Fruit fly (Drosophila melanogaster) whole organism, prepupa: ENCODE results near the gene Spt6.

ENCODE experiments used
- Blimp-1 ChIP-seq: fragments of 200-800 bp; sonication (Bioruptor generic); optimal IDR thresholded peaks from 3 replicates; lab custom pipeline; 2017; ENCODE audit warnings: missing biosample characterization, missing genetic modification characterization, mild to moderate bottlenecking, moderate library complexity, missing genetic modification reagents
- CG10669 ChIP-seq: fragments of 200-800 bp; sonication (Bioruptor generic); optimal IDR thresholded peaks from 3 replicates; lab custom pipeline; 2018; ENCODE audit warnings: missing biosample characterization, mild to moderate bottlenecking, missing genetic modification characterization, moderate library complexity
- CG11294 ChIP-seq: fragments of 200-800 bp; sonication (Bioruptor generic); IDR thresholded peaks from 2 replicates; pipeline ENCODE4 v1.3.6; 2022; ENCODE audit warnings: missing biosample characterization, missing genetic modification characterization
- CG11762 ChIP-seq: fragments of 200-800 bp; sonication (Bioruptor generic); optimal IDR thresholded peaks from 3 replicates; lab custom pipeline; 2016; ENCODE audit warnings: missing biosample characterization, missing genetic modification characterization; ENCODE audit not compliant: insufficient read depth
- CG11902 ChIP-seq: fragments of 200-800 bp; sonication (Bioruptor generic); optimal IDR thresholded peaks from 3 replicates; lab custom pipeline; 2016; ENCODE audit warnings: missing biosample characterization, missing genetic modification characterization
- CG15336 ChIP-seq: fragments of 200-800 bp; sonication (Bioruptor generic); IDR thresholded peaks from 2 replicates; pipeline ENCODE4 v1.3.6; 2022; ENCODE audit warnings: missing biosample characterization, missing genetic modification characterization
- CG1621 ChIP-seq: fragments of 200-800 bp; sonication (Bioruptor generic); optimal IDR thresholded peaks from 3 replicates; lab custom pipeline; 2018; ENCODE audit warnings: missing biosample characterization, mild to moderate bottlenecking, missing genetic modification characterization
- CG16779 ChIP-seq: fragments of 200-800 bp; sonication (Bioruptor generic); optimal IDR thresholded peaks from 3 replicates; lab custom pipeline; 2017; ENCODE audit warnings: missing biosample characterization, mild to moderate bottlenecking, missing genetic modification characterization
- CG31627 ChIP-seq: fragments of 200-800 bp; sonication (Bioruptor generic); optimal IDR thresholded peaks from 3 replicates; lab custom pipeline; 2016; ENCODE audit warnings: missing biosample characterization, missing genetic modification characterization
- CG32006 ChIP-seq: fragments of 200-800 bp; sonication (Bioruptor generic); optimal IDR thresholded peaks from 3 replicates; lab custom pipeline; 2017; ENCODE audit warnings: missing biosample characterization, mild to moderate bottlenecking, missing genetic modification characterization
- CG34406 ChIP-seq: fragments of 200-800 bp; sonication (Bioruptor generic); optimal IDR thresholded peaks from 3 replicates; lab custom pipeline; 2016; ENCODE audit warnings: missing biosample characterization, missing genetic modification characterization
- CG4318 ChIP-seq: fragments of 200-800 bp; sonication (Bioruptor generic); optimal IDR thresholded peaks from 3 replicates; lab custom pipeline; 2017; ENCODE audit warnings: missing biosample characterization, mild to moderate bottlenecking, missing genetic modification characterization
- CG6163 ChIP-seq: fragments of 200-800 bp; sonication (Bioruptor generic); IDR thresholded peaks from 3 replicates; pipeline ENCODE4 v1.3.6; 2022; ENCODE audit warnings: missing biosample characterization, missing genetic modification characterization
- CG6276 ChIP-seq: fragments of 200-800 bp; sonication (Bioruptor generic); optimal IDR thresholded peaks from 2 replicates; lab custom pipeline; 2017; ENCODE audit warnings: missing biosample characterization, mild to moderate bottlenecking, missing genetic modification characterization
- CG6792 ChIP-seq: fragments of 200-800 bp; sonication (Bioruptor generic); optimal IDR thresholded peaks from 3 replicates; lab custom pipeline; 2016; ENCODE audit warnings: missing biosample characterization, missing genetic modification characterization
- CG6854 ChIP-seq: fragments of 200-800 bp; sonication (Bioruptor generic); optimal IDR thresholded peaks from 2 replicates; lab custom pipeline; 2017; ENCODE audit warnings: missing biosample characterization, mild to moderate bottlenecking, missing genetic modification characterization
- CG8632 ChIP-seq: fragments of 200-800 bp; sonication (Bioruptor generic); optimal IDR thresholded peaks from 3 replicates; lab custom pipeline; 2016; ENCODE audit warnings: missing biosample characterization, missing genetic modification characterization
- CG9139 ChIP-seq: fragments of 200-800 bp; sonication (Bioruptor generic); optimal IDR thresholded peaks from 3 replicates; lab custom pipeline; 2017; ENCODE audit warnings: missing biosample characterization, mild to moderate bottlenecking, missing genetic modification characterization
- Eip75B ChIP-seq: fragments of 200-800 bp; sonication (Bioruptor generic); optimal IDR thresholded peaks from 3 replicates; lab custom pipeline; 2016; ENCODE audit warnings: missing biosample characterization, missing genetic modification characterization
- Eip93F ChIP-seq: fragments of 200-800 bp; sonication (Bioruptor generic); optimal IDR thresholded peaks from 2 replicates; lab custom pipeline; 2016; ENCODE audit warnings: missing biosample characterization, mild to moderate bottlenecking, missing genetic modification characterization
- Ets96B ChIP-seq: fragments of 200-800 bp; optimal IDR thresholded peaks from 2 replicates; lab custom pipeline; 2019; ENCODE audit warnings: missing biosample characterization, mild to moderate bottlenecking, missing genetic modification characterization, moderate library complexity
- Gug ChIP-seq: fragments of 200-800 bp; sonication (Bioruptor generic); IDR thresholded peaks from 2 replicates; pipeline ENCODE4 v1.3.6; 2022; ENCODE audit warnings: missing biosample characterization, missing genetic modification characterization
- Hr38 ChIP-seq: sonication (Bioruptor generic); optimal IDR thresholded peaks from 2 replicates; lab custom pipeline; 2016; ENCODE audit warnings: missing biosample characterization, missing genetic modification characterization
- Hr39 ChIP-seq: fragments of 200-800 bp; sonication (Bioruptor generic); optimal IDR thresholded peaks from 2 replicates; lab custom pipeline; 2016; ENCODE audit warnings: missing biosample characterization, missing genetic modification characterization
- Hr4 ChIP-seq: fragments of 200-800 bp; sonication (Bioruptor generic); optimal IDR thresholded peaks from 3 replicates; lab custom pipeline; 2016; ENCODE audit warnings: missing biosample characterization, missing genetic modification characterization
- Smox ChIP-seq: fragments of 200-800 bp; sonication (Bioruptor generic); optimal IDR thresholded peaks from 3 replicates; lab custom pipeline; 2016; ENCODE audit warnings: missing biosample characterization, missing genetic modification characterization
- Sox102F ChIP-seq: fragments of 200-800 bp; sonication (Bioruptor generic); optimal IDR thresholded peaks from 2 replicates; lab custom pipeline; 2016; ENCODE audit warnings: missing biosample characterization, mild to moderate bottlenecking, missing genetic modification characterization
- Sox14 ChIP-seq: fragments of 200-800 bp; sonication (Bioruptor generic); optimal IDR thresholded peaks from 3 replicates; lab custom pipeline; 2016; ENCODE audit warnings: missing biosample characterization, missing genetic modification characterization
- acj6 ChIP-seq: fragments of 200-800 bp; sonication (Bioruptor generic); optimal IDR thresholded peaks from 3 replicates; lab custom pipeline; 2016; ENCODE audit warnings: missing biosample characterization, missing genetic modification characterization
- cyc ChIP-seq: fragments of 200-800 bp; sonication (Bioruptor generic); optimal IDR thresholded peaks from 3 replicates; lab custom pipeline; 2016; ENCODE audit warnings: missing biosample characterization, missing genetic modification characterization
- dac ChIP-seq: fragments of 200-800 bp; sonication (Bioruptor generic); optimal IDR thresholded peaks from 2 replicates; lab custom pipeline; 2017; ENCODE audit warnings: missing biosample characterization, mild to moderate bottlenecking, missing genetic modification characterization
- dsx ChIP-seq: fragments of 200-800 bp; optimal IDR thresholded peaks from 3 replicates; lab custom pipeline; 2019; ENCODE audit warnings: missing biosample characterization, mild to moderate bottlenecking, missing genetic modification characterization, moderate library complexity; ENCODE audit not compliant: poor library complexity, severe bottlenecking
- eg ChIP-seq: fragments of 200-800 bp; sonication (Bioruptor generic); IDR thresholded peaks from 3 replicates; pipeline ENCODE4 v1.3.6; 2022; ENCODE audit warnings: missing biosample characterization, missing genetic modification characterization
- esn ChIP-seq: fragments of 200-800 bp; sonication (Bioruptor generic); optimal IDR thresholded peaks from 2 replicates; lab custom pipeline; 2016; ENCODE audit warnings: missing biosample characterization, mild to moderate bottlenecking, missing genetic modification characterization, moderate library complexity
- fd59A ChIP-seq: fragments of 200-800 bp; sonication (Bioruptor generic); optimal IDR thresholded peaks from 2 replicates; lab custom pipeline; 2017; ENCODE audit warnings: missing biosample characterization, mild to moderate bottlenecking, missing genetic modification characterization, missing genetic modification reagents
- fkh ChIP-seq: fragments of 200-800 bp; sonication (Bioruptor generic); optimal IDR thresholded peaks from 3 replicates; lab custom pipeline; 2017; ENCODE audit warnings: missing biosample characterization, mild to moderate bottlenecking, missing genetic modification characterization, moderate library complexity
- lz ChIP-seq: fragments of 200-800 bp; sonication (Bioruptor generic); optimal IDR thresholded peaks from 3 replicates; lab custom pipeline; 2016; ENCODE audit warnings: missing biosample characterization, missing genetic modification characterization
- net ChIP-seq: fragments of 200-800 bp; sonication (Bioruptor generic); optimal IDR thresholded peaks from 3 replicates; lab custom pipeline; 2016; ENCODE audit warnings: missing biosample characterization, missing genetic modification characterization
- pdm3 ChIP-seq: fragments of 200-800 bp; sonication (Bioruptor generic); optimal IDR thresholded peaks from 3 replicates; lab custom pipeline; 2016; ENCODE audit warnings: missing biosample characterization, missing genetic modification characterization
- spab ChIP-seq: fragments of 200-800 bp; sonication (Bioruptor generic); optimal IDR thresholded peaks from 2 replicates; lab custom pipeline; 2017; ENCODE audit warnings: missing biosample characterization, mild to moderate bottlenecking, missing genetic modification characterization, missing genetic modification reagents
- ss ChIP-seq, 2 experiments: fragments of 200-800 bp; sonication (Bioruptor generic); optimal IDR thresholded peaks; 2 replicates in 1 of 2; 3 replicates in 1 of 2; lab custom pipeline; 2017 to 2018; ENCODE audit warnings: mild to moderate bottlenecking in 2 of 2, missing biosample characterization in 2 of 2, missing genetic modification characterization in 2 of 2, moderate library complexity in 1 of 2
- svp ChIP-seq: fragments of 200-800 bp; sonication (Bioruptor generic); peaks from one replicate; lab custom pipeline; 2016; ENCODE audit warnings: missing biosample characterization, missing genetic modification characterization
- topi ChIP-seq: fragments of 200-800 bp; sonication (Bioruptor generic); optimal IDR thresholded peaks from 3 replicates; lab custom pipeline; 2016; ENCODE audit warnings: missing biosample characterization, missing genetic modification characterization
- vri ChIP-seq: fragments of 200-800 bp; sonication (Bioruptor generic); optimal IDR thresholded peaks from 3 replicates; lab custom pipeline; 2016; ENCODE audit warnings: missing biosample characterization, mild to moderate bottlenecking, missing genetic modification characterization

Spt6 gene

dm6 chrX:6265456-6265877 is 2.1 kb upstream of the Spt6 start (continued):
- TF ChIP-seq esn (GFP tag; lab: Kevin White, UChicago) (peak; percentile 93), Eip93F (GFP tag; lab: Kevin White, UChicago) (peak; percentile 25), CG11902 (GFP tag; lab: Kevin White, UChicago) (peak; percentile 87), CG34406 (GFP tag; lab: Kevin White, UChicago) (peak; percentile 93), Sox102F (GFP tag; lab: Kevin White, UChicago) (peak; percentile 91), CG15336 (GFP tag; lab: Robert Waterston, UW) (peak; percentile 96), Smox (GFP tag; lab: Kevin White, UChicago) (peak; percentile 89), svp (GFP tag; lab: Kevin White, UChicago) (peak; percentile 94), Hr39 (peak; percentile 91), CG10669 (GFP tag; lab: Kevin White, UChicago) (peak; percentile 88), eg (GFP tag; lab: Robert Waterston, UW) (peak; percentile 93), CG11762 (GFP tag; lab: Kevin White, UChicago) (peak; percentile 92), CG6276 (GFP tag; lab: Kevin White, UChicago) (peak; percentile 94), Ets96B (tag; lab: Kevin White, UChicago) (peak; percentile 78), lz (GFP tag; lab: Kevin White, UChicago) (peak; percentile 92), fd59A (GFP tag; lab: Kevin White, UChicago) (peak; percentile 82), Hr4 (GFP tag; lab: Kevin White, UChicago) (peak; percentile 97), CG8632 (GFP tag; lab: Kevin White, UChicago) (peak; percentile 94), Sox14 (GFP tag; lab: Kevin White, UChicago) (peak; percentile 92), cyc (GFP tag; lab: Kevin White, UChicago) (peak; percentile 85), Blimp-1 (peak; percentile 44), acj6 (GFP tag; lab: Kevin White, UChicago) (peak; percentile 90), dac (GFP tag; lab: Kevin White, UChicago) (peak; percentile 97), CG16779 (tag; lab: Kevin White, UChicago) (peak; percentile 89), topi (GFP tag; lab: Kevin White, UChicago) (peak; percentile 92), net (GFP tag; lab: Kevin White, UChicago) (peak; percentile 96), spab (peak; percentile 85)

DNA sequence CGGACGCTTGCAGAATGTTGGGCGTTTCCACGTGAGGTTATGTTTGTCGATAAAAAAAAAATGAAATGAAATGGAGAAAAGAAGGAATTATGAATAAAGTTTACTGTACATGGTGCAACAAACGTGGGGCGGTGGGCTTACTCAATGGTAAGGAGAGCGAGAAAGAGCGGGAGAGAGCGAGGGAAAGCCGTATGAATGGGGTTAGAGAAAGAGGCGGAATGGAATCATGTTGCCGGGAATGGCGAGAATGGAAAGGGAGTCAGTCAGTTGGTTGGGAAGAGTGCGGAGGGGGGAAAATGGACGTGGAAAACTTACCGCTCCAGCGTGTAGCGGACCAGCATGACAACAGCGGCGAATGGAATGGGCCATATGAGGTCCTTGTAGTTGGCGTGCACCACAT is 1.5 kb upstream of the Spt6 start:
- TF ChIP-seq dsx (GFP tag; lab: Kevin White, UChicago) (no peak), CG6854 (GFP tag; lab: Kevin White, UChicago) (no peak)

DNA sequence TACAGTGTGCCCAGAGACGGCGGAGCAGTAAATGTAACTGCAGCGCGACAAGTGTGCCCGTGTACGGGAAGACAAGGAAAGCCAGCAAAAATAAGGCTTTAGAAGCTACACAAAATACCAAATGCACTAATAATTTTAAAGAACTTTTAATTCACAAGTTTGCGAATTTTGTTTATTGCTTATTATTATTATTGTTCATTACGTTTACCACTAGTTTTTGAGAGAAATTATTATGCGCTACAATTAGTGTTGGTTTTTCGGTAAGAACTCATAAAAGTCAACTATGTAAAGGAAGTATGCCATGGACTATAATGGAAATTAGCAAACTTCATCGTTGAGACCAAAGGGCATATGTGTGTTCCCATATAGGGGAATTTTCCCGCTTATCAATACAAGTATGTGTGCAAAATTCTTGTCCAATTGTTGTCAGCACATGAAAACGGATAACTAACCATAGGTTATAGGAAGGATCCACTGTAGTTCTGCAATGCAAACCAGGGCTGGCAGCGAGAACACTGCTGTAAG is 348 bp upstream of the Spt6 start, which contains the start of gene schlank:
TSS of gene schlank (minus strand) at position 42 of the 525 bp plus-strand sequence.
- TF ChIP-seq Smox (GFP tag; lab: Kevin White, UChicago) (no peak), CG1621 (tag; lab: Kevin White, UChicago) (no peak), CG34406 (GFP tag; lab: Kevin White, UChicago) (peak; percentile 15), Gug (GFP tag; lab: Robert Waterston, UW) (peak; percentile 42; the same call in 1 of the 2 replicates), CG6792 (GFP tag; lab: Kevin White, UChicago) (peak; percentile 28), CG31627 (GFP tag; lab: Kevin White, UChicago) (peak; percentile 74), fkh (GFP tag; lab: Kevin White, UChicago) (no peak), CG11762 (GFP tag; lab: Kevin White, UChicago) (peak; percentile 16), dac (GFP tag; lab: Kevin White, UChicago) (peak; percentile 10), CG15336 (GFP tag; lab: Robert Waterston, UW) (peak; percentile 62), CG10669 (GFP tag; lab: Kevin White, UChicago) (no peak), Blimp-1 (peak; percentile 5), CG9139 (no peak), eg (GFP tag; lab: Robert Waterston, UW) (peak; percentile 81), esn (GFP tag; lab: Kevin White, UChicago) (peak; percentile 61), Eip93F (GFP tag; lab: Kevin White, UChicago) (no peak), CG11294 (GFP tag; lab: Robert Waterston, UW) (peak; percentile 29; the same call in 1 of the 2 replicates), CG4318 (no peak), CG32006 (no peak), spab (no peak), Eip75B (peak; percentile 63), Sox102F (GFP tag; lab: Kevin White, UChicago) (no peak), CG8632 (GFP tag; lab: Kevin White, UChicago) (no peak), pdm3 (no peak), Hr38 (GFP tag; lab: Kevin White, UChicago) (no peak), CG6163 (GFP tag; lab: Robert Waterston, UW) (peak; percentile 68), fd59A (GFP tag; lab: Kevin White, UChicago) (peak; percentile 12), ss (GFP tag; optimal IDR thresholded peaks at IDR 0.05; lab: Kevin White, UChicago) (no peak), vri (peak; percentile 32)
